5 fruit fly cellular contexts compared by ENCODE assay signal in genomic region chr2L:470336-470934, dm6.
A peak's percentile ranks its signal among the peaks of the same experiment; 100 is the strongest.
TF ChIP-seq lines count a peak whose summit lies in the region.

No protein-coding gene starts in this region.

TF ChIP-seq in whole organism, adult, 20 proteins besides CTCF, POLR2A, EP300 and RAD21 (continued from another document):
- TF ChIP-seq pad (GFP tag; optimal IDR thresholded peaks at IDR 0.05; lab: Kevin White, UChicago) = peak; percentile 34
- peak; percentile 94 for TF ChIP-seq CG12768 (GFP tag; optimal IDR thresholded peaks at IDR 0.05; lab: Kevin White, UChicago)

TF ChIP-seq in whole organism, embryonic, 481 proteins besides CTCF, POLR2A, EP300 and RAD21 (continued from another document and continues in another):
- TF ChIP-seq CG34224 (GFP tag; IDR thresholded peaks at IDR 0.05; lab: Robert Waterston, UW; ENCODE audit: partially characterized antibody) (0 out of 3 replicates have a peak, but pooled peaks have one; percentile 35), Adf1 (GFP tag; IDR thresholded peaks at IDR 0.05; lab: Robert Waterston, UW) (no peak; the same call in 1 of the 2 replicates), kni (GFP tag; optimal IDR thresholded peaks at IDR 0.05; lab: Kevin White, UChicago) (peak; percentile 82), Bdp1 (GFP tag; optimal IDR thresholded peaks at IDR 0.05; lab: Kevin White, UChicago) (peak; percentile 74), CG4404 (GFP tag; IDR thresholded peaks at IDR 0.05; lab: Robert Waterston, UW) (peak; percentile 40), klu (GFP tag; IDR thresholded peaks at IDR 0.05; lab: Robert Waterston, UW) (0 out of 2 replicates have a peak, but pooled peaks have one; percentile 41), Hmx (GFP tag; optimal IDR thresholded peaks at IDR 0.05; lab: Kevin White, UChicago) (peak; percentile 56), lab (GFP tag; optimal IDR thresholded peaks at IDR 0.05; lab: Kevin White, UChicago) (peak; percentile 87), Asciz (GFP tag; optimal IDR thresholded peaks at IDR 0.05; lab: Kevin White, UChicago) (peak; percentile 74), Deaf1 (tag; optimal IDR thresholded peaks at IDR 0.05; lab: Kevin White, UChicago) (no peak), her (GFP tag; optimal IDR thresholded peaks at IDR 0.05; lab: Kevin White, UChicago) (peak; percentile 78), Doc3 (GFP tag; IDR thresholded peaks at IDR 0.05; lab: Robert Waterston, UW; ENCODE audit: partially characterized antibody) (no peak), CG12071 (GFP tag; optimal IDR thresholded peaks at IDR 0.05; lab: Kevin White, UChicago) (peak; percentile 36), E2f1 (GFP tag; IDR thresholded peaks at IDR 0.05; lab: Robert Waterston, UW) (peak; percentile 86), CG5953 (GFP tag; IDR thresholded peaks at IDR 0.05; lab: Robert Waterston, UW) (peak; percentile 52; the same call in 1 of the 2 replicates), CG8944 (GFP tag; optimal IDR thresholded peaks at IDR 0.05; lab: Kevin White, UChicago) (peak; percentile 79), CG7556 (GFP tag; optimal IDR thresholded peaks at IDR 0.05; lab: Kevin White, UChicago) (peak; percentile 63), rib (GFP tag; IDR thresholded peaks at IDR 0.05; lab: Robert Waterston, UW) (no peak), Hsf (GFP tag; optimal IDR thresholded peaks at IDR 0.05; lab: Kevin White, UChicago) (peak; percentile 83), Ptx1 (GFP tag; IDR thresholded peaks at IDR 0.05; lab: Robert Waterston, UW) (peak; percentile 83), CG14965 (GFP tag; optimal IDR thresholded peaks at IDR 0.05; lab: Kevin White, UChicago; ENCODE audit: borderline replicate concordance) (peak; percentile 31), Myb (GFP tag; optimal IDR thresholded peaks at IDR 0.05; lab: Kevin White, UChicago) (peak; percentile 71), CG1832 (GFP tag; optimal IDR thresholded peaks at IDR 0.05; lab: Kevin White, UChicago) (no peak), Bteb2 (GFP tag; optimal IDR thresholded peaks at IDR 0.05; lab: Kevin White, UChicago) (peak; percentile 73), Dek (tag; optimal IDR thresholded peaks at IDR 0.05; lab: Kevin White, UChicago) (peak; percentile 77), Drgx (GFP tag; IDR thresholded peaks at IDR 0.05; lab: Robert Waterston, UW) (peak; percentile 62), CG32772 (GFP tag; IDR thresholded peaks at IDR 0.05; lab: Robert Waterston, UW) (peak; percentile 76), dan (GFP tag; IDR thresholded peaks at IDR 0.05; lab: Robert Waterston, UW) (no peak), ems (GFP tag; optimal IDR thresholded peaks at IDR 0.05; lab: Kevin White, UChicago) (peak; percentile 82), aop (GFP tag; IDR thresholded peaks at IDR 0.05; lab: Robert Waterston, UW) (no peak), CG13775 (GFP tag; optimal IDR thresholded peaks at IDR 0.05; lab: Kevin White, UChicago) (peak; percentile 45)

TF ChIP-seq in whole organism, prepupa, 60 proteins besides CTCF, POLR2A, EP300 and RAD21 (continued from another document and continues in another):
- TF ChIP-seq CG6163 (GFP tag; IDR thresholded peaks at IDR 0.05; lab: Robert Waterston, UW) (peak; percentile 29; the same call in 1 of the 3 replicates), eg (GFP tag; IDR thresholded peaks at IDR 0.05; lab: Robert Waterston, UW) (peak; percentile 82), Hr38 (GFP tag; optimal IDR thresholded peaks at IDR 0.05; lab: Kevin White, UChicago) (no peak), Eip93F (GFP tag; optimal IDR thresholded peaks at IDR 0.05; lab: Kevin White, UChicago) (no peak), topi (GFP tag; optimal IDR thresholded peaks at IDR 0.05; lab: Kevin White, UChicago) (peak; percentile 42), CG7368 (GFP tag; optimal IDR thresholded peaks at IDR 0.05; lab: Kevin White, UChicago) (no peak), Sox102F (GFP tag; optimal IDR thresholded peaks at IDR 0.05; lab: Kevin White, UChicago) (peak; percentile 57), Ets96B (tag; optimal IDR thresholded peaks at IDR 0.05; lab: Kevin White, UChicago) (no peak), fd85E (GFP tag; optimal IDR thresholded peaks at IDR 0.05; lab: Kevin White, UChicago) (peak; percentile 11), CG8319 (GFP tag; optimal IDR thresholded peaks at IDR 0.05; lab: Kevin White, UChicago) (no peak), Eip75B (GFP tag; optimal IDR thresholded peaks at IDR 0.05; lab: Kevin White, UChicago) (peak; percentile 23), CG34406 (GFP tag; optimal IDR thresholded peaks at IDR 0.05; lab: Kevin White, UChicago) (peak; percentile 52), esn (GFP tag; optimal IDR thresholded peaks at IDR 0.05; lab: Kevin White, UChicago) (peak; percentile 52), CG4318 (GFP tag; optimal IDR thresholded peaks at IDR 0.05; lab: Kevin White, UChicago) (peak; percentile 51), Sox14 (GFP tag; optimal IDR thresholded peaks at IDR 0.05; lab: Kevin White, UChicago) (peak; percentile 64), CG6854 (GFP tag; optimal IDR thresholded peaks at IDR 0.05; lab: Kevin White, UChicago) (no peak), fkh (GFP tag; optimal IDR thresholded peaks at IDR 0.05; lab: Kevin White, UChicago) (peak; percentile 80), CG6808 (GFP tag; optimal IDR thresholded peaks at IDR 0.05; lab: Kevin White, UChicago) (peak; percentile 68), CG6276 (GFP tag; optimal IDR thresholded peaks at IDR 0.05; lab: Kevin White, UChicago) (peak; percentile 76), svp (GFP tag; lab: Kevin White, UChicago) (peak; percentile 86), Eip78C (GFP tag; lab: Kevin White, UChicago) (peak; percentile 76), CG11762 (GFP tag; optimal IDR thresholded peaks at IDR 0.05; lab: Kevin White, UChicago; ENCODE audit: insufficient read depth) (peak; percentile 44), CG11294 (GFP tag; IDR thresholded peaks at IDR 0.05; lab: Robert Waterston, UW) (peak; percentile 57; the same call in 1 of the 2 replicates), Lpt (GFP tag; optimal IDR thresholded peaks at IDR 0.05; lab: Kevin White, UChicago) (peak; percentile 18), dsx (GFP tag; optimal IDR thresholded peaks at IDR 0.05; lab: Kevin White, UChicago; ENCODE audit: poor library complexity, severe bottlenecking) (no peak), Hr4 (GFP tag; optimal IDR thresholded peaks at IDR 0.05; lab: Kevin White, UChicago) (peak; percentile 74), Sox15 (GFP tag; optimal IDR thresholded peaks at IDR 0.05; lab: Kevin White, UChicago) (peak; percentile 15), CG15336 (GFP tag; IDR thresholded peaks at IDR 0.05; lab: Robert Waterston, UW) (no peak; the same call in 1 of the 2 replicates), CG8632 (GFP tag; optimal IDR thresholded peaks at IDR 0.05; lab: Kevin White, UChicago) (no peak), CG6792 (GFP tag; optimal IDR thresholded peaks at IDR 0.05; lab: Kevin White, UChicago) (peak; percentile 34), pdm3 (GFP tag; optimal IDR thresholded peaks at IDR 0.05; lab: Kevin White, UChicago) (peak; percentile 58), CG10631 (GFP tag; optimal IDR thresholded peaks at IDR 0.05; lab: Kevin White, UChicago) (no peak), vri (GFP tag; optimal IDR thresholded peaks at IDR 0.05; lab: Kevin White, UChicago) (peak; percentile 85)

TF ChIP-seq in whole organism, pupa, 21 proteins besides CTCF, POLR2A, EP300 and RAD21 (continued from another document):
- TF ChIP-seq CG32121 (GFP tag; IDR thresholded peaks at IDR 0.05; lab: Robert Waterston, UW) = peak; percentile 57

TF ChIP-seq in whole organism, wandering third instar larva, 38 proteins besides CTCF, POLR2A, EP300 and RAD21 (continued from another document):
- TF ChIP-seq Hr83 (GFP tag; optimal IDR thresholded peaks at IDR 0.05; lab: Kevin White, UChicago; ENCODE audit: poor library complexity, severe bottlenecking) = peak; percentile 0
- no peak for TF ChIP-seq Rel (GFP tag; optimal IDR thresholded peaks at IDR 0.05; lab: Kevin White, UChicago)
- no peak for TF ChIP-seq Rel (tag; optimal IDR thresholded peaks at IDR 0.05; lab: Kevin White, UChicago)
- TF ChIP-seq br (GFP tag; optimal IDR thresholded peaks at IDR 0.05; lab: Kevin White, UChicago) = peak; percentile 79
- TF ChIP-seq Mio (GFP tag; optimal IDR thresholded peaks at IDR 0.05; lab: Kevin White, UChicago) = no peak
- peak; percentile 45 for TF ChIP-seq tai (GFP tag; optimal IDR thresholded peaks at IDR 0.05; lab: Kevin White, UChicago)
- no peak for TF ChIP-seq Abd-B (GFP tag; optimal IDR thresholded peaks at IDR 0.05; lab: Kevin White, UChicago)
- TF ChIP-seq Sp1 (GFP tag; optimal IDR thresholded peaks at IDR 0.05; lab: Kevin White, UChicago) = no peak
- TF ChIP-seq OdsH (GFP tag; optimal IDR thresholded peaks at IDR 0.05; lab: Kevin White, UChicago) = peak; percentile 36
- no peak for TF ChIP-seq CrebA (GFP tag; optimal IDR thresholded peaks at IDR 0.05; lab: Kevin White, UChicago; ENCODE audit: borderline replicate concordance)
